Fruit fly (Drosophila melanogaster): ENCODE data around the gene OtopLa.
A peak's percentile ranks its signal among the peaks of the same experiment; 100 is the strongest.

Gene OtopLa

DNA sequence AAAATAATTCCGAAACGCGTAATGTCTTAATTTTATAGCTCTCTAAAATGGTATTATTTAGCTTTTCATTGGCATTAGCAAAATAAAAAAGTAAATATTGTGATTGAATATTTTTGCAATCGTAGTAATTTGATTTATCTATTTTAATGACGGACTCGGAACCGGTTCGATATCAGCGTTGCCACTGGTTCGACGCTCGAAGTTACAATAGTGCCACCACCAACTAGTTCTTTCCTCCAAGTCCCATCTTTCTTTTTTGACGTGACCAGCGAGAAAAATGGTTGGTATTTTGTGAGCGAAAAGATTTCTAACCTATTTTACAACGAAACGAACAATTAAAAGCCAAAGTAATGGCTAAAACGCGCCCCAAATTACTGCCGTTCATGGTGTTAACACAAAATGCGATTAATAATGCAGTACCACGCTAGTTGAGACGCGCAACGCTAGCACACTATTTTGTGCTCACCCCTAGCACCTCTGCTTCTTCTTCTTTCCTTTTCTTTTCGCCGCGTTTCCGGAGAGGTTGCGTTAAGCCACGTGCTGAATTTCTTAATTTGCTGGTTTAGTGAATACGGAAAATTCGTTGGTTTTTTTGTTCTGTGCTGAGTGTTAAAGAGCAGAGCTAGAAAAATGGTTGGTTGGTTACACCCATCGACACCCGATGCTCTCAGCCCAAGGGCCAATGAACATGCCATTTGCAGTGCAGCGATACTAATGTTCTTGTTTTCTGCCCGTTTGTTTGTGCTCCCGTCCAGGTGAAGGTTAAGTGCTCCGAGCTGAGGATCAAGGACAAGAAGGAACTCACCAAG is 24.2 kb upstream of the OtopLa start, which contains the start of gene RpL35:
RpL35 (plus strand) TSS at position 159 of the 809 bp plus-strand sequence.
- no peak for TF ChIP-seq Vsx2 (GFP tag; optimal IDR thresholded peaks at IDR 0.05; ENCODE audit: partially characterized antibody)
- no peak for TF ChIP-seq ey (GFP tag; optimal IDR thresholded peaks at IDR 0.05)
- no peak for TF ChIP-seq jim (GFP tag; optimal IDR thresholded peaks at IDR 0.05)
- TF ChIP-seq Sp1 (GFP tag; optimal IDR thresholded peaks at IDR 0.05): peak; percentile 59
- TF ChIP-seq sage (GFP tag; optimal IDR thresholded peaks at IDR 0.05): no peak
- no peak for TF ChIP-seq usp (GFP tag; optimal IDR thresholded peaks at IDR 0.05)
- no peak for TF ChIP-seq Mio (GFP tag; optimal IDR thresholded peaks at IDR 0.05)
- peak; percentile 45 for TF ChIP-seq Hnf4 (GFP tag; optimal IDR thresholded peaks at IDR 0.05)
- TF ChIP-seq OdsH (GFP tag; optimal IDR thresholded peaks at IDR 0.05): peak; percentile 26
- TF ChIP-seq psq (GFP tag; optimal IDR thresholded peaks at IDR 0.05): peak; percentile 12
- TF ChIP-seq rgr (GFP tag; optimal IDR thresholded peaks at IDR 0.05): peak; percentile 60
- peak; percentile 31 for TF ChIP-seq br (GFP tag; optimal IDR thresholded peaks at IDR 0.05)
- TF ChIP-seq Abd-B (GFP tag; optimal IDR thresholded peaks at IDR 0.05): no peak
- no peak for TF ChIP-seq dl (GFP tag; optimal IDR thresholded peaks at IDR 0.05; ENCODE audit: insufficient read depth in 1 of 2, partially characterized antibody in 2 of 2)
- peak; percentile 42 for TF ChIP-seq Myc (optimal IDR thresholded peaks at IDR 0.05)
- TF ChIP-seq foxo (GFP tag; optimal IDR thresholded peaks at IDR 0.05): peak in 1 of 2 experiments; percentile 39
- TF ChIP-seq h (GFP tag; optimal IDR thresholded peaks at IDR 0.05): peak; percentile 35
- TF ChIP-seq Hr83 (GFP tag; optimal IDR thresholded peaks at IDR 0.05; ENCODE audit: poor library complexity, severe bottlenecking): no peak
- no peak for TF ChIP-seq tai (GFP tag; optimal IDR thresholded peaks at IDR 0.05)
- peak; percentile 21 for TF ChIP-seq HLH106 (tag; optimal IDR thresholded peaks at IDR 0.05)
- TF ChIP-seq lola (GFP tag; optimal IDR thresholded peaks at IDR 0.05): no peak
- TF ChIP-seq Rel (GFP tag; optimal IDR thresholded peaks at IDR 0.05): no peak
- peak; percentile 26 for TF ChIP-seq Rel (tag; optimal IDR thresholded peaks at IDR 0.05)
- no peak for TF ChIP-seq N (GFP tag; optimal IDR thresholded peaks at IDR 0.05)
- TF ChIP-seq fru (GFP tag; optimal IDR thresholded peaks at IDR 0.05): peak; percentile 47
- TF ChIP-seq dmrt93B (GFP tag; optimal IDR thresholded peaks at IDR 0.05): peak; percentile 15
- no peak for TF ChIP-seq sv (GFP tag; optimal IDR thresholded peaks at IDR 0.05)
- TF ChIP-seq brk (GFP tag; optimal IDR thresholded peaks at IDR 0.05): no peak
- TF ChIP-seq Jra (GFP tag; optimal IDR thresholded peaks at IDR 0.05): no peak
- peak; percentile 47 for TF ChIP-seq CG9705 (GFP tag; optimal IDR thresholded peaks at IDR 0.05)
- no peak for TF ChIP-seq CrebA (GFP tag; optimal IDR thresholded peaks at IDR 0.05; ENCODE audit: borderline replicate concordance)
- TF ChIP-seq GATAd (GFP tag; optimal IDR thresholded peaks at IDR 0.05): no peak

DNA sequence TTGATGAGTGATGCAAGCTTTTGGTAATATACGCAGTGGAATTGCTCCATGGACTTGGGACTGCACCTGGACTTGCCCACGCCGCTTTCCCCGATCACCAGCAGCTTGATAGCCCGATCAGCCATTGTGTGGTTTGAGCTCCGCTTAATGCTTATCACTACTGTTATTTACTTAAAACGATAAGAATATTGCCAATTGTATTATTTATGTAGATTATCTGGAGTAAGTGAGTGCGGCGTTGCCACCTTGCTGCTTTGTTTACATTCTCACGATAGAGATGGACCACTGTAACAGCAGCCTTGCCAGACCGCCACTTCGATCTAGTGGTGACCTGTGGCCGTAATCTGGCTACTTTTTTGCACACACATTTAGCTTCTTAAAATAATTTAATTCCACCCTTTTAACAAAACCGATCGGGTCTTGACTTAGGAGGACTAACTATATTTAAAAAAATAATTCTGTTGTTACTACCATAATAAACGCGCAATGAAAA is 23.3 kb upstream of the OtopLa start, which contains the start of gene Rab18:
Rab18 (minus strand) TSS at position 276 of the 493 bp plus-strand sequence.
- TF ChIP-seq Hr78 (GFP tag; optimal IDR thresholded peaks at IDR 0.05) (no peak), psq (GFP tag; optimal IDR thresholded peaks at IDR 0.05) (no peak), Myc (optimal IDR thresholded peaks at IDR 0.05) (no peak), rgr (GFP tag; optimal IDR thresholded peaks at IDR 0.05) (no peak), ey (GFP tag; optimal IDR thresholded peaks at IDR 0.05) (peak; percentile 30), woc (GFP tag; optimal IDR thresholded peaks at IDR 0.05) (peak; percentile 38), foxo (GFP tag; optimal IDR thresholded peaks at IDR 0.05) (peak in 1 of 2 experiments; percentile 56), jim (GFP tag; optimal IDR thresholded peaks at IDR 0.05) (no peak), HLH106 (tag; optimal IDR thresholded peaks at IDR 0.05) (peak; percentile 23), br (GFP tag; optimal IDR thresholded peaks at IDR 0.05) (peak; percentile 3), Hnf4 (GFP tag; optimal IDR thresholded peaks at IDR 0.05) (no peak), Hr83 (GFP tag; optimal IDR thresholded peaks at IDR 0.05; ENCODE audit: poor library complexity, severe bottlenecking) (peak; percentile 79), GATAd (GFP tag; optimal IDR thresholded peaks at IDR 0.05) (peak; percentile 25)

DNA sequence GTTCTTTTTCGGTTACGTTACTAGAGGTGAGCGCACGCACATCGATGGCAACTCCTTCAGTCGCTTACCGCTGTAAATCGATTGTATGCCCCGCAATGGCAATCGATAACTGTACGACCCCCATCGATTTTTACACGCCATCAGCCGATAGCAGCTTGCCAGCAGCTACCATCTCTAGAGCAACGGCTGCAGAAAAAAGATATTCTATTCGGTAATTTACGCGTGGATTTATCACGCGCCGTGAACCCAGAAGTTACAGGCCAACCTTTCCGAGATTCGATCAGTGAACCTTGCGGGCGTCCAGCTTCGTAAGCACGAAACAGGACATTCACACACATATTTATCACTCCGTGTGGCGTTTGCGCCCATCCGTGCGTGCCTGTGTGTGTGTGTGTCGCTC is 17.6 kb upstream of the OtopLa start, which contains the start of the genes Sirt4 and CG4119:
Sirt4 (minus strand) TSS at position 39 of the 400 bp plus-strand sequence.
CG4119 (plus strand) TSS at position 151 of the 400 bp plus-strand sequence.
- no peak for TF ChIP-seq sage (GFP tag; optimal IDR thresholded peaks at IDR 0.05)
- no peak for TF ChIP-seq woc (GFP tag; optimal IDR thresholded peaks at IDR 0.05)
- peak; percentile 11 for TF ChIP-seq HLH106 (tag; optimal IDR thresholded peaks at IDR 0.05)
- no peak for TF ChIP-seq Abd-B (GFP tag; optimal IDR thresholded peaks at IDR 0.05)
- TF ChIP-seq sv (GFP tag; optimal IDR thresholded peaks at IDR 0.05): no peak
- TF ChIP-seq CrebA (GFP tag; optimal IDR thresholded peaks at IDR 0.05; ENCODE audit: borderline replicate concordance): no peak
- peak in 1 of 2 experiments; percentile 23 for TF ChIP-seq foxo (GFP tag; optimal IDR thresholded peaks at IDR 0.05)
- no peak for TF ChIP-seq Dif (GFP tag; optimal IDR thresholded peaks at IDR 0.05; ENCODE audit: partially characterized antibody)
- TF ChIP-seq ey (GFP tag; optimal IDR thresholded peaks at IDR 0.05): no peak
- TF ChIP-seq GATAd (GFP tag; optimal IDR thresholded peaks at IDR 0.05): no peak
- no peak for TF ChIP-seq Myc (optimal IDR thresholded peaks at IDR 0.05)
- no peak for TF ChIP-seq psq (GFP tag; optimal IDR thresholded peaks at IDR 0.05)
- TF ChIP-seq brk (GFP tag; optimal IDR thresholded peaks at IDR 0.05): no peak
- no peak for TF ChIP-seq OdsH (GFP tag; optimal IDR thresholded peaks at IDR 0.05)
- no peak for TF ChIP-seq tai (GFP tag; optimal IDR thresholded peaks at IDR 0.05)
- no peak for TF ChIP-seq Mio (GFP tag; optimal IDR thresholded peaks at IDR 0.05)
- no peak for TF ChIP-seq pan (optimal IDR thresholded peaks at IDR 0.05)
- peak; percentile 56 for TF ChIP-seq h (GFP tag; optimal IDR thresholded peaks at IDR 0.05)
- TF ChIP-seq fru (GFP tag; optimal IDR thresholded peaks at IDR 0.05): no peak
- peak; percentile 31 for TF ChIP-seq rgr (GFP tag; optimal IDR thresholded peaks at IDR 0.05)
- no peak for TF ChIP-seq dmrt93B (GFP tag; optimal IDR thresholded peaks at IDR 0.05)
- no peak for TF ChIP-seq dsf (GFP tag; optimal IDR thresholded peaks at IDR 0.05; ENCODE audit: borderline replicate concordance)
- TF ChIP-seq Dfd (GFP tag; optimal IDR thresholded peaks at IDR 0.05): no peak
- no peak for TF ChIP-seq CG32264 (GFP tag; optimal IDR thresholded peaks at IDR 0.05)
- no peak for TF ChIP-seq Vsx2 (GFP tag; optimal IDR thresholded peaks at IDR 0.05; ENCODE audit: partially characterized antibody)
- no peak for TF ChIP-seq Hnf4 (GFP tag; optimal IDR thresholded peaks at IDR 0.05)
- TF ChIP-seq Hr83 (GFP tag; optimal IDR thresholded peaks at IDR 0.05; ENCODE audit: poor library complexity, severe bottlenecking): peak; percentile 76
- peak; percentile 18 for TF ChIP-seq Sp1 (GFP tag; optimal IDR thresholded peaks at IDR 0.05)
- no peak for TF ChIP-seq usp (GFP tag; optimal IDR thresholded peaks at IDR 0.05)
- TF ChIP-seq lola (GFP tag; optimal IDR thresholded peaks at IDR 0.05): no peak
- TF ChIP-seq CG9705 (GFP tag; optimal IDR thresholded peaks at IDR 0.05): no peak

All from whole organism, wandering third instar larva.